Worm (Caenorhabditis elegans) whole organism, L4 larva: Measurements from ENCODE around the gene Y22D7AL.3.

Experiments used
- F10B5.3 ChIP-seq: sonication (generic microtip); optimal IDR thresholded peaks from 2 replicates; lab custom pipeline; 2016; ENCODE audit warnings: mild to moderate bottlenecking, missing genetic modification characterization, missing compliant biosample characterization
- F37D6.2 ChIP-seq: sonication (generic microtip); optimal IDR thresholded peaks from 2 replicates; lab custom pipeline; 2016; ENCODE audit warnings: mild to moderate bottlenecking, missing genetic modification characterization, missing compliant biosample characterization
- T20F7.1 ChIP-seq: fragments of 200-800 bp; sonication (Bioruptor generic); optimal IDR thresholded peaks from 2 replicates; lab custom pipeline; 2018; ENCODE audit warnings: mild to moderate bottlenecking, missing genetic modification characterization, missing compliant biosample characterization
- ces-1 ChIP-seq: fragments of 150-350 bp; sonication (generic microtip); optimal IDR thresholded peaks from 4 replicates; lab custom pipeline; 2014; ENCODE audit warnings: missing biosample characterization, missing genetic modification reagents, missing genetic modification characterization
- lin-15B ChIP-seq: fragments of 150-350 bp; sonication (generic microtip); optimal IDR thresholded peaks from 3 replicates; lab custom pipeline; 2014; ENCODE audit warnings: missing biosample characterization, missing genetic modification characterization
- lin-38 ChIP-seq: fragments of 200-800 bp; sonication (Bioruptor generic); IDR thresholded peaks from 2 replicates; pipeline ENCODE4 v1.3.6; 2022; ENCODE audit warnings: missing genetic modification reagents, missing genetic modification characterization, missing compliant biosample characterization
- mdl-1 ChIP-seq, 2 experiments: fragments of 150-350 bp in 1 of 2; sonication (generic microtip) in 1 of 2; optimal IDR thresholded peaks; 2 replicates each; lab custom pipeline; 2014 to 2017; ENCODE audit warnings: missing biosample characterization in 2 of 2, missing genetic modification characterization in 2 of 2
- unc-62 ChIP-seq, 3 experiments: fragments of 150-350 bp in 1 of 3; sonication (generic microtip); optimal IDR thresholded peaks in 2 of 3; peaks in 1 of 3; 1 replicate in 1 of 3; 2 replicates in 2 of 3; lab custom pipeline; 2014 to 2017; ENCODE audit warnings: missing biosample characterization in 3 of 3, missing genetic modification characterization in 3 of 3, missing genetic modification reagents in 3 of 3, missing genotype in 1 of 3

- TF ChIP-seq F10B5.3 (tag; lab: Kevin White, UChicago) (no peak), unc-62 (GFP tag; optimal IDR thresholded peaks at IDR 0.05 in 1 of 2; lab: Kevin White, UChicago) (peak in 1 of 2 experiments; percentile 10), unc-62 (tag; optimal IDR thresholded peaks at IDR 0.05; lab: Kevin White, UChicago) (no peak), lin-15B (tag; lab: Kevin White, UChicago) (no peak), T20F7.1 (GFP tag; lab: Kevin White, UChicago) (no peak), mdl-1 (tag; optimal IDR thresholded peaks at IDR 0.05; lab: Kevin White, UChicago) (no peak), ces-1 (GFP tag; lab: Kevin White, UChicago) (no peak), lin-38 (GFP tag; lab: Robert Waterston, UW) (no peak), F37D6.2 (no peak)
Measured at ce11 chrIII:1612974-1613568, 28.2 kb upstream of the Y22D7AL.3 start.
